Fruit fly (Drosophila melanogaster): ENCODE data around the gene HLH4C.

The HLH4C gene

DNA sequence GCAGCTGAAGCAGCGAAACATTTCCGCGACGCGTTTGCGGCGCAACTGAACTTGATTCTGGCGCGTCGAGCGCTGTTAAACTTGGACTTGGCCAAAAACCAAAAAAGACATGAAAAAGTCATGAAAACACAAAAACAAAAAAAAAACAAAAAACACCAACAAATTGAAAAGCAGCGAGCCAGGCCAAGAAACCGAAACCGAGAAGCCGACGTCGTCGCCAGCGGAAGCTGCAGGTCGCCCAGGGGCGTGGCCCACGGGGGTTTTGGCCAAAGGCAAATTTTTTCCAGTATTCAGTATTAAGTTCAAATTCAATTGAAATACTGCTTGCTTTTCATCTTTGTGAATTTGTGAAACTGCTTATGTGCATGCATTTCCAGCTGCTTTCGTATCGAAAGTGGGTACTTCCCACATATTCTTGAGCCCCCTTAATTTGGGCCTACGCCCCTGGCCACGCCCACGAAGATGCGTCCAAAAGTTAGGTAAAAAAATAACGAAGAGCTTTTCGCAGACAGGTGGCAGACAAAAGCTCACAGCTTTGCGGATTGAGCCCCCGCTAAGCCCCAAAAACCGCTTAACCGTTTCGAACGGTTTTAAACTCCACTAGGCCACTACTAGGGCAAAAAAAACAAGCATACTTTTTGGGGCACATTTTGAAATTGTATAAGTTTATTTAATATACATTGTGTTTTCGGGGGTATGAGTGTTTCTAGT, 19.6 kb upstream of the HLH4C start, which contains the start of gene CG3009 (continued):
- peak; percentile 30 for TF ChIP-seq Elba2 (GFP tag; optimal IDR thresholded peaks at IDR 0.05)
- peak; percentile 99 for TF ChIP-seq ind (GFP tag; optimal IDR thresholded peaks at IDR 0.05)
- peak; percentile 98 for TF ChIP-seq CG13296 (GFP tag; optimal IDR thresholded peaks at IDR 0.05)
- TF ChIP-seq CG4617 (GFP tag; optimal IDR thresholded peaks at IDR 0.05; ENCODE audit: borderline replicate concordance) = peak; percentile 96
- peak; percentile 97 for TF ChIP-seq tgo (GFP tag; IDR thresholded peaks at IDR 0.05)
- TF ChIP-seq ro (GFP tag; IDR thresholded peaks at IDR 0.05) = peak; percentile 87
- peak; percentile 97 for TF ChIP-seq CG10366 (GFP tag; IDR thresholded peaks at IDR 0.05)
- no peak for TF ChIP-seq ato (GFP tag; IDR thresholded peaks at IDR 0.05; ENCODE audit: partially characterized antibody)
- peak; percentile 98 for TF ChIP-seq CG13624 (GFP tag; optimal IDR thresholded peaks at IDR 0.05)
- peak; percentile 94 for TF ChIP-seq Rx (GFP tag; IDR thresholded peaks at IDR 0.05)
- TF ChIP-seq Nf-YC (tag; optimal IDR thresholded peaks at IDR 0.05) = peak; percentile 92
- TF ChIP-seq Oaz (GFP tag; IDR thresholded peaks at IDR 0.05) = peak; percentile 96
- TF ChIP-seq CG1602 (GFP tag; optimal IDR thresholded peaks at IDR 0.05) = peak; percentile 94
- peak; percentile 75 for TF ChIP-seq Dip2 (GFP tag; IDR thresholded peaks at IDR 0.05)
- peak; percentile 87 for TF ChIP-seq dati (GFP tag; IDR thresholded peaks at IDR 0.05)
- TF ChIP-seq en (GFP tag; optimal IDR thresholded peaks at IDR 0.05) = peak; percentile 95
- TF ChIP-seq Doc3 (GFP tag; IDR thresholded peaks at IDR 0.05; ENCODE audit: partially characterized antibody) = no peak
- peak; percentile 95 for TF ChIP-seq Six4 (GFP tag; optimal IDR thresholded peaks at IDR 0.05)
- peak; percentile 92 for TF ChIP-seq D19A (tag; optimal IDR thresholded peaks at IDR 0.05)
- TF ChIP-seq CG3407 (GFP tag; optimal IDR thresholded peaks at IDR 0.05) = peak; percentile 92
- peak; percentile 88 for TF ChIP-seq CG9437 (GFP tag; optimal IDR thresholded peaks at IDR 0.05)
- peak; percentile 95 for TF ChIP-seq CG16779 (GFP tag; IDR thresholded peaks at IDR 0.05)
- peak; percentile 95 for TF ChIP-seq wor (GFP tag; IDR thresholded peaks at IDR 0.05)
- TF ChIP-seq B-H2 (GFP tag; optimal IDR thresholded peaks at IDR 0.05) = peak; percentile 97
- peak; percentile 98 for TF ChIP-seq ranshi (GFP tag; IDR thresholded peaks at IDR 0.05)
- peak; percentile 98 for TF ChIP-seq Dip3 (GFP tag; optimal IDR thresholded peaks at IDR 0.05)
- TF ChIP-seq unc-4 (GFP tag; IDR thresholded peaks at IDR 0.05; ENCODE audit: partially characterized antibody) = no peak
- TF ChIP-seq cato (GFP tag; optimal IDR thresholded peaks at IDR 0.05; ENCODE audit: borderline replicate concordance) = peak; percentile 93
- peak in 1 of 3 experiments; percentile 51 for TF ChIP-seq Stat92E (GFP tag; optimal IDR thresholded peaks at IDR 0.05)
- peak in 1 of 2 experiments; percentile 98 for TF ChIP-seq eve (GFP tag; optimal IDR thresholded peaks at IDR 0.05)
- peak; percentile 93 for TF ChIP-seq Ssrp (tag; optimal IDR thresholded peaks at IDR 0.05)
- TF ChIP-seq lbe (GFP tag; optimal IDR thresholded peaks at IDR 0.05) = peak; percentile 90
- TF ChIP-seq exex (tag; optimal IDR thresholded peaks at IDR 0.05) = peak; percentile 86
- TF ChIP-seq CG8290 (GFP tag; optimal IDR thresholded peaks at IDR 0.05) = peak; percentile 90
- TF ChIP-seq CG8290 (tag; optimal IDR thresholded peaks at IDR 0.05) = peak; percentile 78 to 98
- TF ChIP-seq btn (GFP tag; optimal IDR thresholded peaks at IDR 0.05) = peak; percentile 95
- peak; percentile 97 for TF ChIP-seq repo (GFP tag; optimal IDR thresholded peaks at IDR 0.05)
- peak; percentile 89 for TF ChIP-seq CG14710 (tag; optimal IDR thresholded peaks at IDR 0.05)
- peak; percentile 96 for TF ChIP-seq NK7.1 (GFP tag; optimal IDR thresholded peaks at IDR 0.05)
- peak; percentile 98 for TF ChIP-seq pb (GFP tag; optimal IDR thresholded peaks at IDR 0.05)
- peak; percentile 98 for TF ChIP-seq fu2 (GFP tag; optimal IDR thresholded peaks at IDR 0.05)
- peak; percentile 96 for TF ChIP-seq CG12299 (tag; optimal IDR thresholded peaks at IDR 0.05)
- TF ChIP-seq CG31365 (tag; optimal IDR thresholded peaks at IDR 0.05) = peak; percentile 92
- peak; percentile 98 for TF ChIP-seq vvl (GFP tag; IDR thresholded peaks at IDR 0.05)
- TF ChIP-seq Awh (GFP tag; IDR thresholded peaks at IDR 0.05) = peak; percentile 97
- peak; percentile 98 for TF ChIP-seq Optix (GFP tag; IDR thresholded peaks at IDR 0.05)
- TF ChIP-seq CG11093 (GFP tag; IDR thresholded peaks at IDR 0.05) = peak; percentile 95
- TF ChIP-seq hb (GFP tag; IDR thresholded peaks at IDR 0.05; ENCODE audit: partially characterized antibody) = no peak
- TF ChIP-seq CG1647 (GFP tag; optimal IDR thresholded peaks at IDR 0.05) = peak; percentile 97
- TF ChIP-seq unpg (GFP tag; optimal IDR thresholded peaks at IDR 0.05) = peak; percentile 97

Data from whole organism, embryonic.